Worm (Caenorhabditis elegans): ENCODE data around the gene smap-1.

- TF ChIP-seq pha-4 (GFP tag; IDR thresholded peaks at IDR 0.05) (peak; percentile 50; the same call in 1 of the 2 replicates), pha-4 (tag; optimal IDR thresholded peaks at IDR 0.05) (peak; percentile 38), zag-1 (tag; optimal IDR thresholded peaks at IDR 0.05) (no peak), snpc-4 (tag; optimal IDR thresholded peaks at IDR 0.05) (no peak), nhr-6 (tag; optimal IDR thresholded peaks at IDR 0.05) (peak; percentile 17), unc-62 (GFP tag; optimal IDR thresholded peaks at IDR 0.05 in 1 of 2) (no peak), unc-62 (tag; optimal IDR thresholded peaks at IDR 0.05) (no peak), F10B5.3 (tag; optimal IDR thresholded peaks at IDR 0.05) (no peak)
Measured at ce11 chrIII:10720170-10720569, 19.4 kb downstream of the smap-1 start.

All from whole organism, L4 larva.